Worm (Caenorhabditis elegans) whole organism, mixed stage, embryonic: ENCODE data around the gene R13H4.5.

ENCODE experiments used
- blmp-1 ChIP-seq: fragments of 150-350 bp; optimal IDR thresholded peaks from 2 replicates; lab custom pipeline; 2014; ENCODE audit warnings: missing biosample characterization, missing genetic modification characterization
- mep-1 ChIP-seq: fragments of 150-350 bp; optimal IDR thresholded peaks from 2 replicates; lab custom pipeline; 2017; ENCODE audit warnings: missing biosample characterization, missing genetic modification reagents, missing genetic modification characterization, inconsistent platforms
- nhr-237 ChIP-seq: fragments of 150-350 bp; optimal IDR thresholded peaks from 2 replicates; lab custom pipeline; 2014; ENCODE audit warnings: missing biosample characterization, missing genetic modification characterization
- nhr-76 ChIP-seq: sonication (generic microtip); optimal IDR thresholded peaks from 2 replicates; lab custom pipeline; 2017; ENCODE audit warnings: missing biosample characterization, missing genetic modification characterization
- unc-62 ChIP-seq: fragments of 150-350 bp; optimal IDR thresholded peaks from 2 replicates; lab custom pipeline; 2014; ENCODE audit warnings: missing biosample characterization, missing genetic modification reagents, missing genetic modification characterization
- zip-8 ChIP-seq: fragments of 150-350 bp; optimal IDR thresholded peaks from 2 replicates; lab custom pipeline; 2014; ENCODE audit warnings: missing biosample characterization, missing genetic modification characterization

ce11 chrV:11819451-11819850, 41.0 kb upstream of the R13H4.5 start:
- TF ChIP-seq mep-1 (tag; lab: Kevin White, UChicago) (no peak), unc-62 (no peak), blmp-1 (tag; lab: Kevin White, UChicago) (no peak), nhr-76 (tag; lab: Kevin White, UChicago) (no peak), nhr-237 (tag; lab: Kevin White, UChicago) (no peak), zip-8 (no peak)
